Fruit fly (Drosophila melanogaster) whole organism, embryonic: ENCODE measurements around the gene CG32075.
A peak's percentile ranks its signal among the peaks of the same experiment; 100 is the strongest.

ENCODE experiments used
- Atf3 ChIP-seq: fragments of 200-800 bp; sonication (Bioruptor generic); optimal IDR thresholded peaks from 3 replicates; lab custom pipeline; 2016; ENCODE audit warnings: missing biosample characterization, missing genetic modification characterization
- B-H2 ChIP-seq: fragments of 200-800 bp; sonication (Bioruptor generic); optimal IDR thresholded peaks from 2 replicates; lab custom pipeline; 2018; ENCODE audit warnings: missing biosample characterization, mild to moderate bottlenecking, missing genetic modification characterization
- C15 ChIP-seq: fragments of 200-800 bp; sonication (Bioruptor generic); IDR thresholded peaks from 3 replicates; pipeline ENCODE4 v1.3.6; 2022; ENCODE audit warnings: missing biosample characterization, missing genetic modification characterization
- CG10274 ChIP-seq: fragments of 200-800 bp; sonication (Bioruptor generic); optimal IDR thresholded peaks from 3 replicates; lab custom pipeline; 2017; ENCODE audit warnings: missing biosample characterization, mild to moderate bottlenecking, missing genetic modification characterization
- CG13123 ChIP-seq: fragments of 200-800 bp; sonication (Bioruptor generic); optimal IDR thresholded peaks from 2 replicates; lab custom pipeline; 2016; ENCODE audit warnings: missing biosample characterization, missing genetic modification characterization
- CG15479 ChIP-seq: fragments of 200-800 bp; sonication (Bioruptor generic); optimal IDR thresholded peaks from 3 replicates; lab custom pipeline; 2019; ENCODE audit warnings: missing biosample characterization, mild to moderate bottlenecking, missing genetic modification characterization, moderate library complexity
- CG6683 ChIP-seq: fragments of 200-800 bp; sonication (Bioruptor generic); optimal IDR thresholded peaks from 2 replicates; lab custom pipeline; 2017; ENCODE audit warnings: missing biosample characterization, mild to moderate bottlenecking, missing genetic modification characterization, missing genetic modification reagents
- CG6765 ChIP-seq: fragments of 200-800 bp; sonication (Bioruptor generic); optimal IDR thresholded peaks from 3 replicates; lab custom pipeline; 2017; ENCODE audit warnings: missing biosample characterization, mild to moderate bottlenecking, missing genetic modification characterization
- CG8924 ChIP-seq: fragments of 200-800 bp; optimal IDR thresholded peaks from 3 replicates; lab custom pipeline; 2019; ENCODE audit warnings: missing biosample characterization, mild to moderate bottlenecking, missing genetic modification characterization, moderate library complexity
- CTCF ChIP-seq: fragments of 200-800 bp; sonication (Bioruptor generic); optimal IDR thresholded peaks from 2 replicates; lab custom pipeline; 2017; ENCODE audit warnings: missing biosample characterization, mild to moderate bottlenecking, missing genetic modification characterization, moderate library complexity
- D19B ChIP-seq: fragments of 200-800 bp; sonication (Bioruptor generic); optimal IDR thresholded peaks from 2 replicates; lab custom pipeline; 2017; ENCODE audit warnings: missing biosample characterization, mild to moderate bottlenecking, missing genetic modification characterization
- E2f2 ChIP-seq: fragments of 200-800 bp; sonication (Bioruptor generic); IDR thresholded peaks from 2 replicates; pipeline ENCODE4 v1.3.6; 2022; ENCODE audit warnings: missing biosample characterization, missing genetic modification characterization
- HLH4C ChIP-seq: fragments of 200-800 bp; sonication (Bioruptor generic); IDR thresholded peaks from 3 replicates; pipeline ENCODE4 v1.3.6; 2022; ENCODE audit warnings: missing biosample characterization, missing genetic modification characterization; ENCODE audit not compliant: partially characterized antibody
- HLHmδ ChIP-seq: fragments of 200-800 bp; sonication (Bioruptor generic); optimal IDR thresholded peaks from 2 replicates; lab custom pipeline; 2018; ENCODE audit warnings: missing biosample characterization, mild to moderate bottlenecking, missing genetic modification characterization, moderate library complexity
- Hand ChIP-seq: fragments of 200-800 bp; sonication (Bioruptor generic); optimal IDR thresholded peaks from 2 replicates; lab custom pipeline; 2017; ENCODE audit warnings: mild to moderate bottlenecking, missing biosample characterization, missing genetic modification reagents, missing genetic modification characterization
- Hey ChIP-seq: fragments of 200-800 bp; sonication (Bioruptor generic); optimal IDR thresholded peaks from 3 replicates; lab custom pipeline; 2018; ENCODE audit warnings: missing biosample characterization, mild to moderate bottlenecking, missing genetic modification characterization
- Mes4 ChIP-seq: fragments of 200-800 bp; sonication (Bioruptor generic); optimal IDR thresholded peaks from 2 replicates; lab custom pipeline; 2016; ENCODE audit warnings: missing biosample characterization, missing genetic modification characterization
- Pdp1 ChIP-seq, 2 experiments: fragments of 200-800 bp; sonication (Bioruptor generic); optimal IDR thresholded peaks; 3 replicates each; lab custom pipeline; 2016; ENCODE audit warnings: missing biosample characterization in 2 of 2, missing genetic modification characterization in 2 of 2, mild to moderate bottlenecking in 1 of 2, moderate library complexity in 1 of 2
- Scr ChIP-seq: fragments of 200-800 bp; sonication (Bioruptor generic); IDR thresholded peaks from 2 replicates; pipeline ENCODE4 v1.3.6; 2022; ENCODE audit warnings: missing biosample characterization, missing genetic modification characterization; ENCODE audit not compliant: partially characterized antibody
- amos ChIP-seq: fragments of 200-800 bp; sonication (Bioruptor generic); IDR thresholded peaks from 2 replicates; pipeline ENCODE4 v1.3.6; 2022; ENCODE audit warnings: missing biosample characterization, missing genetic modification characterization; ENCODE audit not compliant: partially characterized antibody
- ara ChIP-seq: fragments of 200-800 bp; sonication (Bioruptor generic); IDR thresholded peaks from 2 replicates; pipeline ENCODE4 v1.3.6; 2022; ENCODE audit warnings: missing biosample characterization, missing genetic modification characterization
- cg ChIP-seq: fragments of 200-800 bp; sonication (Bioruptor generic); optimal IDR thresholded peaks from 3 replicates; lab custom pipeline; 2019; ENCODE audit warnings: missing biosample characterization, mild to moderate bottlenecking, missing genetic modification characterization, moderate library complexity
- chm ChIP-seq: fragments of 200-800 bp; sonication (Bioruptor generic); IDR thresholded peaks from 2 replicates; pipeline ENCODE4 v1.3.6; 2022; ENCODE audit warnings: missing biosample characterization, missing genetic modification characterization
- chn ChIP-seq: fragments of 200-800 bp; sonication (Bioruptor generic); optimal IDR thresholded peaks from 2 replicates; lab custom pipeline; 2016; ENCODE audit warnings: missing biosample characterization, missing genetic modification characterization
- ewg ChIP-seq: fragments of 200-800 bp; sonication (Bioruptor generic); optimal IDR thresholded peaks from 3 replicates; lab custom pipeline; 2017; ENCODE audit warnings: mild to moderate bottlenecking, missing biosample characterization, missing genetic modification reagents, missing genetic modification characterization
- grau ChIP-seq: fragments of 200-800 bp; optimal IDR thresholded peaks from 3 replicates; lab custom pipeline; 2019; ENCODE audit warnings: missing biosample characterization, mild to moderate bottlenecking, missing genetic modification characterization, moderate library complexity
- insv ChIP-seq, 2 experiments: fragments of 200-800 bp; sonication (Bioruptor generic); optimal IDR thresholded peaks; 3 replicates each; lab custom pipeline; 2016 to 2018; ENCODE audit warnings: missing biosample characterization in 2 of 2, missing genetic modification characterization in 2 of 2
- klu ChIP-seq: fragments of 200-800 bp; sonication (Bioruptor generic); IDR thresholded peaks from 2 replicates; pipeline ENCODE4 v1.3.6; 2022; ENCODE audit warnings: missing biosample characterization, missing genetic modification characterization
- kni ChIP-seq: fragments of 200-800 bp; sonication (Bioruptor generic); optimal IDR thresholded peaks from 3 replicates; lab custom pipeline; 2017; ENCODE audit warnings: mild to moderate bottlenecking, missing biosample characterization, missing genetic modification reagents, missing genetic modification characterization
- lilli ChIP-seq: fragments of 200-800 bp; sonication (Bioruptor generic); optimal IDR thresholded peaks from 3 replicates; lab custom pipeline; 2016; ENCODE audit warnings: missing biosample characterization, missing genetic modification characterization
- nerfin-1 ChIP-seq: fragments of 200-800 bp; sonication (Bioruptor generic); optimal IDR thresholded peaks from 3 replicates; lab custom pipeline; 2019; ENCODE audit warnings: missing biosample characterization, mild to moderate bottlenecking, missing genetic modification characterization, moderate library complexity
- nmo ChIP-seq: fragments of 200-800 bp; sonication (Bioruptor generic); optimal IDR thresholded peaks from 2 replicates; lab custom pipeline; 2018; ENCODE audit warnings: missing biosample characterization, mild to moderate bottlenecking, missing genetic modification characterization, moderate library complexity
- pan ChIP-seq, 4 experiments: fragments of >200 bp in 3 of 4; fragments of 200-800 bp in 1 of 4; sonication (Bioruptor generic) in 1 of 4; optimal IDR thresholded peaks in 3 of 4; IDR thresholded peaks in 1 of 4; 2 replicates each; pipeline versions ENCODE4 v1.3.6 to Lab custom; 2017 to 2022; ENCODE audit warnings: missing biosample characterization in 2 of 4, missing genetic modification characterization in 2 of 4, mixed read lengths in 1 of 4
- phol ChIP-seq: fragments of 200-800 bp; sonication (Bioruptor generic); optimal IDR thresholded peaks from 3 replicates; lab custom pipeline; 2018; ENCODE audit warnings: missing biosample characterization, mild to moderate bottlenecking, missing genetic modification characterization, moderate library complexity
- pita ChIP-seq: fragments of 200-800 bp; sonication (Bioruptor generic); optimal IDR thresholded peaks from 2 replicates; lab custom pipeline; 2017; ENCODE audit warnings: missing biosample characterization, mild to moderate bottlenecking, missing genetic modification characterization
- slou ChIP-seq: fragments of 200-800 bp; sonication (Bioruptor generic); optimal IDR thresholded peaks from 3 replicates; lab custom pipeline; 2016; ENCODE audit warnings: missing biosample characterization, missing genetic modification characterization
- stwl ChIP-seq: fragments of 200-800 bp; sonication (Bioruptor generic); optimal IDR thresholded peaks from 3 replicates; lab custom pipeline; 2018; ENCODE audit warnings: missing biosample characterization, mild to moderate bottlenecking, missing genetic modification characterization, moderate library complexity
- tll ChIP-seq, 2 experiments: fragments of 200-800 bp in 1 of 2; fragments of >200 bp in 1 of 2; sonication (Bioruptor generic) in 1 of 2; optimal IDR thresholded peaks; 2 replicates each; lab custom pipeline; 2017 to 2019; ENCODE audit warnings: missing biosample characterization in 2 of 2, missing genetic modification characterization in 2 of 2, mild to moderate bottlenecking in 1 of 2, moderate library complexity in 1 of 2
- toy ChIP-seq: fragments of 200-800 bp; sonication (Bioruptor generic); IDR thresholded peaks from 2 replicates; pipeline ENCODE4 v1.3.6; 2022; ENCODE audit warnings: missing biosample characterization, missing genetic modification characterization
- unpg ChIP-seq: fragments of 200-800 bp; sonication (Bioruptor generic); optimal IDR thresholded peaks from 3 replicates; lab custom pipeline; 2018; ENCODE audit warnings: missing biosample characterization, mild to moderate bottlenecking, missing genetic modification characterization, moderate library complexity
- usp ChIP-seq: fragments of >200 bp; optimal IDR thresholded peaks from 2 replicates; lab custom pipeline; 2017; ENCODE audit warnings: missing biosample characterization, missing genetic modification characterization
- zf30C ChIP-seq: fragments of 200-800 bp; sonication (Bioruptor generic); optimal IDR thresholded peaks from 3 replicates; lab custom pipeline; 2018; ENCODE audit warnings: missing biosample characterization, mild to moderate bottlenecking, missing genetic modification characterization

The CG32075 gene

DNA sequence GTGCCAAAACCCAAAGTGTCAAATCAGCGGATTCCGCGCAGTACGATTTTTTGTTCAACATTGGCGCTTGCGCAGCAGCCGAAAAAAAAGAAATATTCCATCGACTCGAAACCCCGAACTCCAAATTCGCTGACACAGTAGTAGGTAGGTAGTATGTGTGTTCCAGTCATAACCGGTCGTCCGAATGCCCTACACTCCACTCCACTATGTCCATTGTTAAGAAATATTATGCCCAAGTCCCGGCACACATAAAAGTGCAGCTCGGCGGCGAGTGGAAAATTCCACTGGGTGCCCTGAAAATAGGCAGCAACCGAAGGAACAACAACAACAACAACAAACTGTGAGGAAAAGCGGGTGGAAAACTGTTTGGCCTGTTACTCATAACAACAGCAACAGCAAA is 19.7 kb downstream of the CG32075 start (continued):
- TF ChIP-seq B-H2 (GFP tag; lab: Kevin White, UChicago) (no peak), ewg (GFP tag; lab: Kevin White, UChicago) (peak; percentile 40), phol (tag; lab: Kevin White, UChicago) (no peak), pan (optimal IDR thresholded peaks at IDR 0.05; lab: Kevin White, UChicago) (no peak), pan (GFP tag; optimal IDR thresholded peaks at IDR 0.05 in 1 of 2, IDR thresholded peaks at IDR 0.05 in 1 of 2) (peak in 1 of 2 experiments; percentile 31), nmo (GFP tag; lab: Kevin White, UChicago) (no peak), nerfin-1 (tag; lab: Kevin White, UChicago) (peak; percentile 68)

dm6 chr3L:11043650-11044049 is 21.1 kb downstream of the CG32075 start:
- TF ChIP-seq Mes4 (GFP tag; lab: Kevin White, UChicago) (no peak), CG8924 (tag; lab: Kevin White, UChicago) (no peak), lilli (GFP tag; lab: Kevin White, UChicago) (no peak), E2f2 (no peak), unpg (GFP tag; lab: Kevin White, UChicago) (no peak), Atf3 (GFP tag; lab: Kevin White, UChicago) (no peak), zf30C (no peak), CG6683 (GFP tag; lab: Kevin White, UChicago) (no peak), D19B (no peak)

DNA sequence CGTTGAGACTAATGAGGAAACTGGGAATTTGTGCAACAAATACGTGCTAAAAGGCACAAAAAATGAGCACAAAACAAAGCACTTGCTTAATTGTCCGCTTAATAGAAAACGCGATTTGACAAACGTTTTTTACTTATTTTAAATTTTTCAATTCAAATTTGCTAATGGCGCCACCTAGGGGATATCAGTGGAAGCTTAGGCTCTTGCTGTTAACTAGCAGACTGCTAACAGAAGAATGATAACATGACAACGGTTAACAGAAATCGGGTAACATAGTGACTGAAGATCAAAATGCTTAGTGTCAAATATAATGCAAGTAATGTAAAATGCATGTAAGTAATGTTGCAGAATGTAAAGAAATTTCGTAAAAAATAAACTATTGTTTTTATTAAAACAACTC is 23.5 kb downstream of the CG32075 start:
- TF ChIP-seq kni (no peak), ara (GFP tag; lab: Robert Waterston, UW) (no peak), klu (GFP tag; lab: Robert Waterston, UW) (no peak), usp (GFP tag; lab: Kevin White, UChicago) (no peak), HLH4C (GFP tag; lab: Robert Waterston, UW) (no peak), D19B (no peak), toy (GFP tag; lab: Robert Waterston, UW) (no peak), amos (GFP tag; lab: Robert Waterston, UW) (peak; percentile 36; the same call in 1 of the 2 replicates), CTCF (GFP tag; lab: Kevin White, UChicago) (peak; percentile 93), chn (GFP tag; lab: Kevin White, UChicago) (no peak), CG13123 (GFP tag; lab: Kevin White, UChicago) (no peak), grau (no peak), chm (GFP tag; lab: Robert Waterston, UW) (no peak), HLHmδ (GFP tag; lab: Kevin White, UChicago) (no peak), Scr (GFP tag; lab: Robert Waterston, UW) (0 out of 2 replicates have a peak, but pooled peaks have one; percentile 7), CG6765 (GFP tag; lab: Kevin White, UChicago) (no peak), pita (GFP tag; lab: Kevin White, UChicago) (peak; percentile 9), stwl (peak; percentile 12), insv (GFP tag; optimal IDR thresholded peaks at IDR 0.05; lab: Kevin White, UChicago) (no peak)

dm6 chr3L:11035039-11035438 is 29.7 kb downstream of the CG32075 start:
- peak in 1 of 2 experiments; percentile 79 for TF ChIP-seq tll (GFP tag; optimal IDR thresholded peaks at IDR 0.05; lab: Kevin White, UChicago)
- TF ChIP-seq C15 (GFP tag; lab: Robert Waterston, UW), result no peak
- no peak for TF ChIP-seq Hey (tag; lab: Kevin White, UChicago)
- no peak for TF ChIP-seq CG10274 (GFP tag; lab: Kevin White, UChicago)
- TF ChIP-seq CG15479 (GFP tag; lab: Kevin White, UChicago), result peak; percentile 90
- peak; percentile 33 for TF ChIP-seq cg (GFP tag; lab: Kevin White, UChicago)
- no peak for TF ChIP-seq slou (GFP tag; lab: Kevin White, UChicago)
- peak in 1 of 2 experiments; percentile 72 for TF ChIP-seq Pdp1 (GFP tag; optimal IDR thresholded peaks at IDR 0.05; lab: Kevin White, UChicago)
- TF ChIP-seq Hand (GFP tag; lab: Kevin White, UChicago), result no peak
